Fruit fly (Drosophila melanogaster) whole organism, prepupa: ENCODE results near the gene mof.

ENCODE experiments used
- Blimp-1 ChIP-seq: fragments of 200-800 bp; sonication (Bioruptor generic); optimal IDR thresholded peaks from 3 replicates; lab custom pipeline; 2017; ENCODE audit warnings: missing biosample characterization, missing genetic modification characterization, mild to moderate bottlenecking, moderate library complexity, missing genetic modification reagents
- CG10669 ChIP-seq: fragments of 200-800 bp; sonication (Bioruptor generic); optimal IDR thresholded peaks from 3 replicates; lab custom pipeline; 2018; ENCODE audit warnings: missing biosample characterization, mild to moderate bottlenecking, missing genetic modification characterization, moderate library complexity
- CG11294 ChIP-seq: fragments of 200-800 bp; sonication (Bioruptor generic); IDR thresholded peaks from 2 replicates; pipeline ENCODE4 v1.3.6; 2022; ENCODE audit warnings: missing biosample characterization, missing genetic modification characterization
- CG11762 ChIP-seq: fragments of 200-800 bp; sonication (Bioruptor generic); optimal IDR thresholded peaks from 3 replicates; lab custom pipeline; 2016; ENCODE audit warnings: missing biosample characterization, missing genetic modification characterization; ENCODE audit not compliant: insufficient read depth
- CG15336 ChIP-seq: fragments of 200-800 bp; sonication (Bioruptor generic); IDR thresholded peaks from 2 replicates; pipeline ENCODE4 v1.3.6; 2022; ENCODE audit warnings: missing biosample characterization, missing genetic modification characterization
- CG1621 ChIP-seq: fragments of 200-800 bp; sonication (Bioruptor generic); optimal IDR thresholded peaks from 3 replicates; lab custom pipeline; 2018; ENCODE audit warnings: missing biosample characterization, mild to moderate bottlenecking, missing genetic modification characterization
- CG16779 ChIP-seq: fragments of 200-800 bp; sonication (Bioruptor generic); optimal IDR thresholded peaks from 3 replicates; lab custom pipeline; 2017; ENCODE audit warnings: missing biosample characterization, mild to moderate bottlenecking, missing genetic modification characterization
- CG3032 ChIP-seq: fragments of 200-800 bp; optimal IDR thresholded peaks from 2 replicates; lab custom pipeline; 2019; ENCODE audit warnings: missing biosample characterization, mild to moderate bottlenecking, missing genetic modification characterization, moderate library complexity
- CG31627 ChIP-seq: fragments of 200-800 bp; sonication (Bioruptor generic); optimal IDR thresholded peaks from 3 replicates; lab custom pipeline; 2016; ENCODE audit warnings: missing biosample characterization, missing genetic modification characterization
- CG3919 ChIP-seq: fragments of 200-800 bp; sonication (Bioruptor generic); optimal IDR thresholded peaks from 3 replicates; lab custom pipeline; 2016; ENCODE audit warnings: missing biosample characterization, missing genetic modification characterization
- CG4318 ChIP-seq: fragments of 200-800 bp; sonication (Bioruptor generic); optimal IDR thresholded peaks from 3 replicates; lab custom pipeline; 2017; ENCODE audit warnings: missing biosample characterization, mild to moderate bottlenecking, missing genetic modification characterization
- CG6163 ChIP-seq: fragments of 200-800 bp; sonication (Bioruptor generic); IDR thresholded peaks from 3 replicates; pipeline ENCODE4 v1.3.6; 2022; ENCODE audit warnings: missing biosample characterization, missing genetic modification characterization
- CG6276 ChIP-seq: fragments of 200-800 bp; sonication (Bioruptor generic); optimal IDR thresholded peaks from 2 replicates; lab custom pipeline; 2017; ENCODE audit warnings: missing biosample characterization, mild to moderate bottlenecking, missing genetic modification characterization
- CG6792 ChIP-seq: fragments of 200-800 bp; sonication (Bioruptor generic); optimal IDR thresholded peaks from 3 replicates; lab custom pipeline; 2016; ENCODE audit warnings: missing biosample characterization, missing genetic modification characterization
- CG6854 ChIP-seq: fragments of 200-800 bp; sonication (Bioruptor generic); optimal IDR thresholded peaks from 2 replicates; lab custom pipeline; 2017; ENCODE audit warnings: missing biosample characterization, mild to moderate bottlenecking, missing genetic modification characterization
- CG7368 ChIP-seq: fragments of 200-800 bp; sonication (Bioruptor generic); optimal IDR thresholded peaks from 3 replicates; lab custom pipeline; 2016; ENCODE audit warnings: missing biosample characterization, missing genetic modification characterization
- CG8119 ChIP-seq: fragments of 200-800 bp; sonication (Bioruptor generic); IDR thresholded peaks from 3 replicates; pipeline ENCODE4 v1.3.6; 2022; ENCODE audit warnings: missing biosample characterization, missing genetic modification characterization
- CG8319 ChIP-seq: fragments of 200-800 bp; sonication (Bioruptor generic); optimal IDR thresholded peaks from 3 replicates; lab custom pipeline; 2016; ENCODE audit warnings: missing biosample characterization, missing genetic modification characterization
- CG8632 ChIP-seq: fragments of 200-800 bp; sonication (Bioruptor generic); optimal IDR thresholded peaks from 3 replicates; lab custom pipeline; 2016; ENCODE audit warnings: missing biosample characterization, missing genetic modification characterization
- CG9139 ChIP-seq: fragments of 200-800 bp; sonication (Bioruptor generic); optimal IDR thresholded peaks from 3 replicates; lab custom pipeline; 2017; ENCODE audit warnings: missing biosample characterization, mild to moderate bottlenecking, missing genetic modification characterization
- Eip93F ChIP-seq: fragments of 200-800 bp; sonication (Bioruptor generic); optimal IDR thresholded peaks from 2 replicates; lab custom pipeline; 2016; ENCODE audit warnings: missing biosample characterization, mild to moderate bottlenecking, missing genetic modification characterization
- Ets96B ChIP-seq: fragments of 200-800 bp; optimal IDR thresholded peaks from 2 replicates; lab custom pipeline; 2019; ENCODE audit warnings: missing biosample characterization, mild to moderate bottlenecking, missing genetic modification characterization, moderate library complexity
- Gug ChIP-seq: fragments of 200-800 bp; sonication (Bioruptor generic); IDR thresholded peaks from 2 replicates; pipeline ENCODE4 v1.3.6; 2022; ENCODE audit warnings: missing biosample characterization, missing genetic modification characterization
- Hr38 ChIP-seq: sonication (Bioruptor generic); optimal IDR thresholded peaks from 2 replicates; lab custom pipeline; 2016; ENCODE audit warnings: missing biosample characterization, missing genetic modification characterization
- Hr39 ChIP-seq: fragments of 200-800 bp; sonication (Bioruptor generic); optimal IDR thresholded peaks from 2 replicates; lab custom pipeline; 2016; ENCODE audit warnings: missing biosample characterization, missing genetic modification characterization
- Hr4 ChIP-seq: fragments of 200-800 bp; sonication (Bioruptor generic); optimal IDR thresholded peaks from 3 replicates; lab custom pipeline; 2016; ENCODE audit warnings: missing biosample characterization, missing genetic modification characterization
- Lpt ChIP-seq: fragments of 200-800 bp; sonication (Bioruptor generic); optimal IDR thresholded peaks from 3 replicates; lab custom pipeline; 2016; ENCODE audit warnings: missing biosample characterization, missing genetic modification characterization
- Met ChIP-seq: fragments of 200-800 bp; sonication (Bioruptor generic); optimal IDR thresholded peaks from 3 replicates; lab custom pipeline; 2016; ENCODE audit warnings: missing biosample characterization, missing genetic modification characterization
- OdsH ChIP-seq: fragments of 200-800 bp; sonication (Bioruptor generic); optimal IDR thresholded peaks from 3 replicates; lab custom pipeline; 2016; ENCODE audit warnings: missing biosample characterization, missing genetic modification characterization
- Smox ChIP-seq: fragments of 200-800 bp; sonication (Bioruptor generic); optimal IDR thresholded peaks from 3 replicates; lab custom pipeline; 2016; ENCODE audit warnings: missing biosample characterization, missing genetic modification characterization
- Sox102F ChIP-seq: fragments of 200-800 bp; sonication (Bioruptor generic); optimal IDR thresholded peaks from 2 replicates; lab custom pipeline; 2016; ENCODE audit warnings: missing biosample characterization, mild to moderate bottlenecking, missing genetic modification characterization
- Sox14 ChIP-seq: fragments of 200-800 bp; sonication (Bioruptor generic); optimal IDR thresholded peaks from 3 replicates; lab custom pipeline; 2016; ENCODE audit warnings: missing biosample characterization, missing genetic modification characterization
- achi ChIP-seq: fragments of 200-800 bp; sonication (Bioruptor generic); optimal IDR thresholded peaks from 3 replicates; lab custom pipeline; 2016; ENCODE audit warnings: missing biosample characterization, missing genetic modification characterization
- acj6 ChIP-seq: fragments of 200-800 bp; sonication (Bioruptor generic); optimal IDR thresholded peaks from 3 replicates; lab custom pipeline; 2016; ENCODE audit warnings: missing biosample characterization, missing genetic modification characterization
- cyc ChIP-seq: fragments of 200-800 bp; sonication (Bioruptor generic); optimal IDR thresholded peaks from 3 replicates; lab custom pipeline; 2016; ENCODE audit warnings: missing biosample characterization, missing genetic modification characterization
- dac ChIP-seq: fragments of 200-800 bp; sonication (Bioruptor generic); optimal IDR thresholded peaks from 2 replicates; lab custom pipeline; 2017; ENCODE audit warnings: missing biosample characterization, mild to moderate bottlenecking, missing genetic modification characterization
- dsx ChIP-seq: fragments of 200-800 bp; optimal IDR thresholded peaks from 3 replicates; lab custom pipeline; 2019; ENCODE audit warnings: missing biosample characterization, mild to moderate bottlenecking, missing genetic modification characterization, moderate library complexity; ENCODE audit not compliant: poor library complexity, severe bottlenecking
- esn ChIP-seq: fragments of 200-800 bp; sonication (Bioruptor generic); optimal IDR thresholded peaks from 2 replicates; lab custom pipeline; 2016; ENCODE audit warnings: missing biosample characterization, mild to moderate bottlenecking, missing genetic modification characterization, moderate library complexity
- fd59A ChIP-seq: fragments of 200-800 bp; sonication (Bioruptor generic); optimal IDR thresholded peaks from 2 replicates; lab custom pipeline; 2017; ENCODE audit warnings: missing biosample characterization, mild to moderate bottlenecking, missing genetic modification characterization, missing genetic modification reagents
- fd85E ChIP-seq: fragments of 200-800 bp; sonication (Bioruptor generic); optimal IDR thresholded peaks from 3 replicates; lab custom pipeline; 2016; ENCODE audit warnings: missing biosample characterization, missing genetic modification characterization
- fkh ChIP-seq: fragments of 200-800 bp; sonication (Bioruptor generic); optimal IDR thresholded peaks from 3 replicates; lab custom pipeline; 2017; ENCODE audit warnings: missing biosample characterization, mild to moderate bottlenecking, missing genetic modification characterization, moderate library complexity
- lz ChIP-seq: fragments of 200-800 bp; sonication (Bioruptor generic); optimal IDR thresholded peaks from 3 replicates; lab custom pipeline; 2016; ENCODE audit warnings: missing biosample characterization, missing genetic modification characterization
- net ChIP-seq: fragments of 200-800 bp; sonication (Bioruptor generic); optimal IDR thresholded peaks from 3 replicates; lab custom pipeline; 2016; ENCODE audit warnings: missing biosample characterization, missing genetic modification characterization
- pdm3 ChIP-seq: fragments of 200-800 bp; sonication (Bioruptor generic); optimal IDR thresholded peaks from 3 replicates; lab custom pipeline; 2016; ENCODE audit warnings: missing biosample characterization, missing genetic modification characterization
- salr ChIP-seq, 2 experiments: fragments of 200-800 bp; sonication (Bioruptor generic); optimal IDR thresholded peaks; 3 replicates each; lab custom pipeline; 2016 to 2018; ENCODE audit warnings: missing biosample characterization in 2 of 2, missing genetic modification characterization in 2 of 2, mild to moderate bottlenecking in 1 of 2
- spab ChIP-seq: fragments of 200-800 bp; sonication (Bioruptor generic); optimal IDR thresholded peaks from 2 replicates; lab custom pipeline; 2017; ENCODE audit warnings: missing biosample characterization, mild to moderate bottlenecking, missing genetic modification characterization, missing genetic modification reagents
- ss ChIP-seq, 2 experiments: fragments of 200-800 bp; sonication (Bioruptor generic); optimal IDR thresholded peaks; 2 replicates in 1 of 2; 3 replicates in 1 of 2; lab custom pipeline; 2017 to 2018; ENCODE audit warnings: mild to moderate bottlenecking in 2 of 2, missing biosample characterization in 2 of 2, missing genetic modification characterization in 2 of 2, moderate library complexity in 1 of 2
- svp ChIP-seq: fragments of 200-800 bp; sonication (Bioruptor generic); peaks from one replicate; lab custom pipeline; 2016; ENCODE audit warnings: missing biosample characterization, missing genetic modification characterization
- topi ChIP-seq: fragments of 200-800 bp; sonication (Bioruptor generic); optimal IDR thresholded peaks from 3 replicates; lab custom pipeline; 2016; ENCODE audit warnings: missing biosample characterization, missing genetic modification characterization

Gene mof

DNA sequence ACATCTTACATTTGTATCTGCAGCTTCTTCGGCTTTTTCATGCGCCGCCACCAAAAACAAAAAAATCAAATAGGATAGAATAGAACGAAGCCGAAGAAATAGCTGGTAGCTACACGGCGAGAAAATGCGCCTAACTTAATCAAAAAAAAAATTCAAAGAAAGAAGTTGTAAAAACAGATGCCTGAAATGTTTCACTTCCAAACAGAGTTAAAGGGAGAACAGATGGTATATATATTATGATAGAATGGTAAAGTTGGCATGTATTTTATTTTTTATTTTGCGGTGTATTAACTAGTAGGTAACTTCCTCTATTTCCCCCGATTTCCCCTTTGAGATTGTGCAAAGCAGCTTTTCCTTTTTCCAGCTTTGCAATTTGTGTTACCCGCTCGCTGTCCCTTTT, 47.7 kb upstream of the mof start (continued):
- peak; percentile 45 for TF ChIP-seq CG11762 (GFP tag; lab: Kevin White, UChicago)
- TF ChIP-seq CG8319 = no peak
- peak; percentile 53 for TF ChIP-seq pdm3 (GFP tag; lab: Kevin White, UChicago)
- no peak for TF ChIP-seq CG7368 (GFP tag; lab: Kevin White, UChicago)
- no peak for TF ChIP-seq esn

DNA sequence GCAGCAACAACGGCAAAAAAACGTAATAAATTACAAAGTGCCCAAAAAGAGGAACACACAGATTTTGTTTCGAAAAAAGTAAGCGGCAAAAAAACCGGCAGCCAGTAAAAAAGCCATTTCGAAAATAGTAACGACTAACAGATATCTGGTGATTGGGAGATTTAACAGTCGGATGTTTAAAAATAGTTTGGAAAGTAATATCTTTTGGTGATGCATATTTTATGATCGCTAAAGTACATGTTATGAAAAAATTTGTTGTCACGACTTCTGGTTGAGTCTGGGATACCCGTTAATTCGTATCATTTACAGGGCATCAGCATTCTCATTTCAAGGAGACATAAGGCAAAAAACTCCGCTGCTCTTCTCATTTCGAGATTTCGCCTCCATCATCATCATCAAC, 46.5 kb upstream of the mof start:
- TF ChIP-seq CG11762 (GFP tag; lab: Kevin White, UChicago) (peak; percentile 40), CG4318 (GFP tag; lab: Kevin White, UChicago) (no peak), Met (GFP tag; lab: Kevin White, UChicago) (peak; percentile 89), CG3919 (peak; percentile 70), achi (GFP tag; lab: Kevin White, UChicago) (peak; percentile 64), Hr39 (GFP tag; lab: Kevin White, UChicago) (peak; percentile 84), Hr38 (GFP tag; lab: Kevin White, UChicago) (no peak), esn (peak; percentile 82), OdsH (GFP tag; lab: Kevin White, UChicago) (peak; percentile 73), CG8119 (peak; percentile 53; the same call in 2 of the 3 replicates), Sox14 (peak; percentile 67), CG31627 (GFP tag; lab: Kevin White, UChicago) (peak; percentile 83), Smox (GFP tag; lab: Kevin White, UChicago) (peak; percentile 80), cyc (GFP tag; lab: Kevin White, UChicago) (peak; percentile 84), Sox102F (GFP tag; lab: Kevin White, UChicago) (peak; percentile 82), acj6 (GFP tag; lab: Kevin White, UChicago) (peak; percentile 79), fd59A (peak; percentile 21), Eip93F (peak; percentile 47), dac (GFP tag; lab: Kevin White, UChicago) (no peak), fkh (GFP tag; lab: Kevin White, UChicago) (no peak), svp (GFP tag; lab: Kevin White, UChicago) (peak; percentile 90), Gug (GFP tag; lab: Robert Waterston, UW) (0 out of 2 replicates have a peak, but pooled peaks have one; percentile 21), CG9139 (GFP tag; lab: Kevin White, UChicago) (peak; percentile 12), Blimp-1 (GFP tag; lab: Kevin White, UChicago) (peak; percentile 30), CG7368 (GFP tag; lab: Kevin White, UChicago) (peak; percentile 64), ss (GFP tag; optimal IDR thresholded peaks at IDR 0.05; lab: Kevin White, UChicago) (peak in 1 of 2 experiments; percentile 65), CG6792 (GFP tag; lab: Kevin White, UChicago) (peak; percentile 77), net (peak; percentile 64), CG8632 (peak; percentile 75), fd85E (peak; percentile 4), salr (GFP tag; optimal IDR thresholded peaks at IDR 0.05; lab: Kevin White, UChicago) (no peak), CG6163 (peak; percentile 78), pdm3 (GFP tag; lab: Kevin White, UChicago) (peak; percentile 75), CG6276 (peak; percentile 21), CG11294 (no peak), CG16779 (tag; lab: Kevin White, UChicago) (peak; percentile 36), dsx (peak; percentile 60), CG6854 (GFP tag; lab: Kevin White, UChicago) (peak; percentile 68), topi (GFP tag; lab: Kevin White, UChicago) (peak; percentile 84), CG15336 (GFP tag; lab: Robert Waterston, UW) (0 out of 2 replicates have a peak, but pooled peaks have one; percentile 21), CG10669 (GFP tag; lab: Kevin White, UChicago) (peak; percentile 46), CG1621 (tag; lab: Kevin White, UChicago) (peak; percentile 20), CG8319 (peak; percentile 71), Ets96B (tag; lab: Kevin White, UChicago) (peak; percentile 43), lz (GFP tag; lab: Kevin White, UChicago) (peak; percentile 75), spab (GFP tag; lab: Kevin White, UChicago) (peak; percentile 23), Hr4 (GFP tag; lab: Kevin White, UChicago) (peak; percentile 35), Lpt (GFP tag; lab: Kevin White, UChicago) (peak; percentile 4), CG3032 (tag; lab: Kevin White, UChicago) (peak; percentile 54)
